Fruit fly (Drosophila melanogaster): ENCODE results near the gene spict.
A peak's percentile ranks its signal among the peaks of the same experiment; 100 is the strongest.

spict gene

DNA sequence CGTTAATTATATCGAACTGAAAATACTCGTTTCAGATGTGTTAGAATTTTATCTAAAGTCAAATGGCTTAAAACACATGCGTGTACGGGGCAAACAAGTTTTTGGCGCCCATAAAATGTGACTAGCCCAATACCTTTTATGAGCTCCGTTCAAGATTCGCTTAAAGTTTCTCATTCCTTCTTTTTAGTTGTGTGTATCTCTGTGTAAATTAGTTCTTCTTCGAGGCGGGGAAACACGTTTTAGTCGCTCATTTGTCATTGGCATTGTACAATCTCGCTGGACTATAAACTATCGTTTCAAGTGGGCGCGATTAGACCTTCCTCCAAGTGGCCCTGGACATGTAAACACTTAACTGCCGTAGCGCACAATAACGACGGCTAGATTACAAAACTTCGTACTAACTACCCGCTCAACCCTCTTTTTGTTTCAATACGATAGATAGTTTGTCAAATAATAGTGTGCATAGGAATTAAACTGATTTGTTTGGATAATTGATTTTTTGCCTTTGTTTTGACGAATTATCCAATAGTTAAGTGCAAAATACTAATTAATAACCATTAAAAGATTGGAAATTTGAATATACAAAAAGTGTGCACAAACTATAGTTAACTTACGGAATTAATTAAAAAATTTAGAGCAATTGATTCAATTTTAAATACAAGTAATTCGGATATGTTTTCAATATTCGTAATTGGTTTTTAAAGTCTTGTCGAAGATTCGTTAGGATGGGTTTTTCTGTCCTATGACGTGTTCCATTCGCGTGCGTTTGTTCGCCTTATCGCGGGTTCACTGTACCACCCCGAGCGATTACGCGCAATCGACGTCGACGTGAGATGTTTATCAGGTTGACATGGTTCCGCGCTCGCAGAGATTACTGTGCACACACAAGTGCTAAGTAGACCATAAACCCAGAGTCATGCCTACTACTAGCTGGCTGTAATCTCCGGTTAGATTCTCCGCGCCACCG, 16.2 kb downstream of the spict start (continued):
- TF ChIP-seq CG14860 (GFP tag; IDR thresholded peaks at IDR 0.05; ENCODE audit: partially characterized antibody) = no peak
- TF ChIP-seq Gsc (GFP tag; IDR thresholded peaks at IDR 0.05) = no peak
- TF ChIP-seq exex (tag; optimal IDR thresholded peaks at IDR 0.05) = peak; percentile 86
- peak; percentile 65 for TF ChIP-seq CG2712 (tag; optimal IDR thresholded peaks at IDR 0.05)
- TF ChIP-seq CG33557 (GFP tag; optimal IDR thresholded peaks at IDR 0.05) = no peak
- no peak for TF ChIP-seq sim (GFP tag; IDR thresholded peaks at IDR 0.05)
- TF ChIP-seq CG17361 (GFP tag; IDR thresholded peaks at IDR 0.05) = peak; percentile 67; the same call in 2 of the 3 replicates
- no peak for TF ChIP-seq Opbp (GFP tag; IDR thresholded peaks at IDR 0.05; ENCODE audit: partially characterized antibody)
- peak; percentile 39 for TF ChIP-seq PHDP (tag; optimal IDR thresholded peaks at IDR 0.05)
- TF ChIP-seq az2 (GFP tag; optimal IDR thresholded peaks at IDR 0.05) = peak; percentile 36
- TF ChIP-seq pb (GFP tag; optimal IDR thresholded peaks at IDR 0.05) = no peak
- peak; percentile 24 for TF ChIP-seq Hmx (GFP tag; optimal IDR thresholded peaks at IDR 0.05)
- TF ChIP-seq CG7839 (tag; optimal IDR thresholded peaks at IDR 0.05) = peak; percentile 69
- TF ChIP-seq croc (GFP tag; conservative IDR thresholded peaks at IDR 0.05) = no peak
- peak; percentile 97 for TF ChIP-seq grn (GFP tag; optimal IDR thresholded peaks at IDR 0.05)
- TF ChIP-seq fru (optimal IDR thresholded peaks at IDR 0.05) = no peak
- TF ChIP-seq Hsf (GFP tag; optimal IDR thresholded peaks at IDR 0.05) = peak; percentile 26
- TF ChIP-seq bigmax (GFP tag; optimal IDR thresholded peaks at IDR 0.05) = no peak
- TF ChIP-seq CG30020 (tag; optimal IDR thresholded peaks at IDR 0.05) = no peak
- TF ChIP-seq dm (GFP tag; optimal IDR thresholded peaks at IDR 0.05) = no peak
- no peak for TF ChIP-seq Atf3 (GFP tag; optimal IDR thresholded peaks at IDR 0.05)
- no peak for TF ChIP-seq sna (GFP tag; IDR thresholded peaks at IDR 0.05; ENCODE audit: partially characterized antibody)
- TF ChIP-seq Doc2 (GFP tag; IDR thresholded peaks at IDR 0.05) = no peak
- no peak for TF ChIP-seq fd64A (GFP tag; optimal IDR thresholded peaks at IDR 0.05)
- TF ChIP-seq scrt (GFP tag; optimal IDR thresholded peaks at IDR 0.05) = peak; percentile 26
- TF ChIP-seq CG31441 (GFP tag; IDR thresholded peaks at IDR 0.05) = peak; percentile 64
- peak; percentile 60 for TF ChIP-seq ara (GFP tag; IDR thresholded peaks at IDR 0.05)
- TF ChIP-seq tll (GFP tag; optimal IDR thresholded peaks at IDR 0.05) = no peak
- peak; percentile 45 for TF ChIP-seq Hr3 (GFP tag; optimal IDR thresholded peaks at IDR 0.05)
- peak; percentile 17 for TF ChIP-seq Oli (tag; optimal IDR thresholded peaks at IDR 0.05)
- no peak for TF ChIP-seq D (optimal IDR thresholded peaks at IDR 0.05)
- peak; percentile 16 for TF ChIP-seq D (GFP tag; optimal IDR thresholded peaks at IDR 0.05)
- no peak for TF ChIP-seq crp (GFP tag; optimal IDR thresholded peaks at IDR 0.05)
- TF ChIP-seq caup (GFP tag; optimal IDR thresholded peaks at IDR 0.05; ENCODE audit: severe bottlenecking) = peak; percentile 53
- TF ChIP-seq Hr51 (GFP tag; optimal IDR thresholded peaks at IDR 0.05) = peak in 1 of 2 experiments; percentile 49
- TF ChIP-seq CG12236 (GFP tag; optimal IDR thresholded peaks at IDR 0.05) = no peak
- TF ChIP-seq CG32767 (GFP tag; IDR thresholded peaks at IDR 0.05) = no peak
- TF ChIP-seq hb (GFP tag; IDR thresholded peaks at IDR 0.05; ENCODE audit: partially characterized antibody) = no peak
- no peak for TF ChIP-seq sc (optimal IDR thresholded peaks at IDR 0.05)
- TF ChIP-seq sc (GFP tag; optimal IDR thresholded peaks at IDR 0.05) = no peak
- TF ChIP-seq Dfd (GFP tag; optimal IDR thresholded peaks at IDR 0.05) = no peak
- peak; percentile 26; the same call in 1 of the 2 replicates for TF ChIP-seq Rx (GFP tag; IDR thresholded peaks at IDR 0.05)
- TF ChIP-seq CG10959 (GFP tag; IDR thresholded peaks at IDR 0.05) = peak; percentile 22; the same call in 1 of the 2 replicates
- peak; percentile 60 for TF ChIP-seq CG11695 (GFP tag; IDR thresholded peaks at IDR 0.05)
- TF ChIP-seq CG7372 (GFP tag; IDR thresholded peaks at IDR 0.05) = no peak
- no peak for TF ChIP-seq h (optimal IDR thresholded peaks at IDR 0.05)
- no peak for TF ChIP-seq prd (optimal IDR thresholded peaks at IDR 0.05)
- TF ChIP-seq prd (GFP tag; IDR thresholded peaks at IDR 0.05) = peak; percentile 74
- TF ChIP-seq HLHmδ (GFP tag; optimal IDR thresholded peaks at IDR 0.05) = no peak
